Worm (Caenorhabditis elegans) whole organism, L1 larva: ENCODE data around the gene asm-1.

Experiments used
- aha-1 ChIP-seq: fragments of 150-350 bp; optimal IDR thresholded peaks from 2 replicates; lab custom pipeline; 2014; ENCODE audit warnings: missing biosample characterization, missing genetic modification characterization
- ceh-82 ChIP-seq, 3 experiments: fragments of 150-350 bp in 1 of 3; sonication (generic microtip) in 2 of 3; optimal IDR thresholded peaks; 2 replicates each; lab custom pipeline; 2014 to 2017; ENCODE audit warnings: missing biosample characterization in 3 of 3, missing genetic modification characterization in 3 of 3
- ceh-88 ChIP-seq: fragments of 200-800 bp; sonication (Bioruptor generic); IDR thresholded peaks from 2 replicates; pipeline ENCODE4 v1.3.6; 2022; ENCODE audit warnings: missing genetic modification characterization, missing compliant biosample characterization
- fos-1 ChIP-seq: fragments of 150-350 bp; optimal IDR thresholded peaks from 2 replicates; lab custom pipeline; 2014; ENCODE audit warnings: missing biosample characterization, missing genetic modification characterization
- lin-15B ChIP-seq: fragments of 150-350 bp; sonication (generic microtip); optimal IDR thresholded peaks from 3 replicates; lab custom pipeline; 2014; ENCODE audit warnings: missing biosample characterization, missing genetic modification characterization
- nhr-28 ChIP-seq: fragments of 150-350 bp; optimal IDR thresholded peaks from 2 replicates; lab custom pipeline; 2014; ENCODE audit warnings: missing biosample characterization, missing genetic modification characterization
- nhr-71 ChIP-seq: sonication (generic microtip); optimal IDR thresholded peaks from 2 replicates; lab custom pipeline; 2016; ENCODE audit warnings: mild to moderate bottlenecking, missing genetic modification characterization, moderate library complexity, missing compliant biosample characterization
- swsn-7 ChIP-seq: sonication (generic microtip); optimal IDR thresholded peaks from 2 replicates; lab custom pipeline; 2016; ENCODE audit warnings: missing genetic modification characterization, missing compliant biosample characterization
- unc-62 ChIP-seq: fragments of 150-350 bp; optimal IDR thresholded peaks from 2 replicates; lab custom pipeline; 2014; ENCODE audit warnings: missing biosample characterization, missing genetic modification reagents, missing genetic modification characterization

DNA sequence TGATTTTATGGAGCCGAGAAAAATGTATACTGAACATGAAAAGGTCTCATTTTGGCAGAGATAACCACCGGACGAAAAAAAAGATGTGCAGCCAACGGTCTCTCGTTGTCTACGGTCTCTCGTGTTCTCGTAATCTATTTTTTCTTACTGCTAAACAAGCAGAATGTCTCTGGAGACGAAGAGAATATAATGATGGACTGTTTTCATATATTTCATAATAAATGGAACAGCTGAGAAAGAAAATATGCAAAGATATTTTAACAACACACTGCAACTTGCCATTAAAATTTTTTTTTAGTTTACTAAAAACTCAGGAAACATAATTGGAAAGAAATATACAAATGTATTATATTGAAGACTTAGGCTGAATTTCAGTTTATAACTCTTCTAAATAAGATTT lies 20.2 kb downstream of the asm-1 start:
- peak; percentile 1 for TF ChIP-seq nhr-71 (tag; lab: Kevin White, UChicago)
- TF ChIP-seq unc-62 (GFP tag; lab: Kevin White, UChicago), result no peak
- no peak for TF ChIP-seq nhr-28 (tag; lab: Kevin White, UChicago)
- TF ChIP-seq ceh-88 (GFP tag; lab: Robert Waterston, UW), result no peak
- no peak for TF ChIP-seq swsn-7 (tag; lab: Kevin White, UChicago)
- no peak for TF ChIP-seq aha-1 (tag; lab: Kevin White, UChicago)
- no peak for TF ChIP-seq fos-1 (tag; lab: Kevin White, UChicago)
- no peak for TF ChIP-seq lin-15B (tag; lab: Kevin White, UChicago)
- no peak for TF ChIP-seq ceh-82 (tag; optimal IDR thresholded peaks at IDR 0.05; lab: Kevin White, UChicago)
